Fruit fly (Drosophila melanogaster) whole organism, adult: ENCODE results near the gene CG5214.

ENCODE experiments used
- CG11617 ChIP-seq: fragments of 200-800 bp; sonication (Bioruptor generic); optimal IDR thresholded peaks from 2 replicates; lab custom pipeline; 2017; ENCODE audit warnings: mild to moderate bottlenecking, missing biosample characterization, missing genetic modification reagents, missing genetic modification characterization
- CG12768 ChIP-seq: fragments of 200-800 bp; sonication (Bioruptor generic); optimal IDR thresholded peaks from 2 replicates; lab custom pipeline; 2017; ENCODE audit warnings: missing biosample characterization, missing genetic modification characterization, mild to moderate bottlenecking, moderate library complexity, missing genetic modification reagents
- CG14711 ChIP-seq: fragments of 200-800 bp; sonication (Bioruptor generic); optimal IDR thresholded peaks from 2 replicates; lab custom pipeline; 2018; ENCODE audit warnings: missing biosample characterization, mild to moderate bottlenecking, missing genetic modification characterization, moderate library complexity
- CG1620 ChIP-seq: fragments of 200-800 bp; sonication (Bioruptor generic); optimal IDR thresholded peaks from 2 replicates; lab custom pipeline; 2016; ENCODE audit warnings: missing biosample characterization, missing genetic modification characterization
- CG33017 ChIP-seq: fragments of 200-800 bp; sonication (Bioruptor generic); optimal IDR thresholded peaks from 2 replicates; lab custom pipeline; 2018; ENCODE audit warnings: missing biosample characterization, mild to moderate bottlenecking, missing genetic modification characterization, moderate library complexity
- CG5204 ChIP-seq: fragments of 200-800 bp; sonication (Bioruptor generic); optimal IDR thresholded peaks from 2 replicates; lab custom pipeline; 2016; ENCODE audit warnings: missing biosample characterization, missing genetic modification characterization
- CG7045 ChIP-seq: fragments of 200-800 bp; sonication (Bioruptor generic); optimal IDR thresholded peaks from 2 replicates; lab custom pipeline; 2017; ENCODE audit warnings: missing biosample characterization, mild to moderate bottlenecking, missing genetic modification characterization
- CG7101 ChIP-seq: fragments of 200-800 bp; sonication (Bioruptor generic); optimal IDR thresholded peaks from 2 replicates; lab custom pipeline; 2018; ENCODE audit warnings: missing biosample characterization, mild to moderate bottlenecking, missing genetic modification characterization, moderate library complexity
- Clk ChIP-seq: fragments of 200-800 bp; sonication (Bioruptor generic); optimal IDR thresholded peaks from 2 replicates; lab custom pipeline; 2017; ENCODE audit warnings: missing biosample characterization, missing genetic modification characterization
- Crg-1 ChIP-seq: fragments of 200-800 bp; sonication (Bioruptor generic); optimal IDR thresholded peaks from 2 replicates; lab custom pipeline; 2016; ENCODE audit warnings: missing biosample characterization, missing genetic modification characterization
- Hr96 ChIP-seq: fragments of 200-800 bp; sonication (Bioruptor generic); optimal IDR thresholded peaks from 2 replicates; lab custom pipeline; 2016; ENCODE audit warnings: missing biosample characterization, missing genetic modification characterization
- Mnt ChIP-seq: fragments of 200-800 bp; sonication (Bioruptor generic); optimal IDR thresholded peaks from 2 replicates; lab custom pipeline; 2016; ENCODE audit warnings: missing biosample characterization, mild to moderate bottlenecking, missing genetic modification characterization
- bab1 ChIP-seq: fragments of 200-800 bp; sonication (Bioruptor generic); optimal IDR thresholded peaks from 3 replicates; lab custom pipeline; 2019; ENCODE audit warnings: missing biosample characterization, mild to moderate bottlenecking, missing genetic modification characterization, moderate library complexity
- cic ChIP-seq: fragments of 200-800 bp; sonication (Bioruptor generic); optimal IDR thresholded peaks from 2 replicates; lab custom pipeline; 2017; ENCODE audit warnings: missing biosample characterization, mild to moderate bottlenecking, missing genetic modification characterization, moderate library complexity
- cnc ChIP-seq, 2 experiments: fragments of >200 bp; optimal IDR thresholded peaks; 2 replicates each; lab custom pipeline; 2017
- kay ChIP-seq: fragments of 200-800 bp; sonication (Bioruptor generic); peaks from one replicate; lab custom pipeline; 2016; ENCODE audit warnings: missing biosample characterization, missing genetic modification characterization, borderline replicate concordance
- ovo ChIP-seq: fragments of 200-800 bp; sonication (Bioruptor generic); optimal IDR thresholded peaks from 2 replicates; lab custom pipeline; 2016; ENCODE audit warnings: missing biosample characterization, missing genetic modification characterization
- pad ChIP-seq: fragments of 200-800 bp; sonication (Bioruptor generic); optimal IDR thresholded peaks from 3 replicates; lab custom pipeline; 2017; ENCODE audit warnings: missing biosample characterization, missing genetic modification characterization, mild to moderate bottlenecking, moderate library complexity, missing genetic modification reagents
- tj ChIP-seq: fragments of 200-800 bp; sonication (Bioruptor generic); optimal IDR thresholded peaks from 3 replicates; lab custom pipeline; 2017; ENCODE audit warnings: missing biosample characterization, mild to moderate bottlenecking, missing genetic modification characterization, moderate library complexity
- toe ChIP-seq: fragments of 200-800 bp; sonication (Bioruptor generic); optimal IDR thresholded peaks from 2 replicates; lab custom pipeline; 2016; ENCODE audit warnings: missing biosample characterization, missing genetic modification characterization

Gene CG5214

DNA sequence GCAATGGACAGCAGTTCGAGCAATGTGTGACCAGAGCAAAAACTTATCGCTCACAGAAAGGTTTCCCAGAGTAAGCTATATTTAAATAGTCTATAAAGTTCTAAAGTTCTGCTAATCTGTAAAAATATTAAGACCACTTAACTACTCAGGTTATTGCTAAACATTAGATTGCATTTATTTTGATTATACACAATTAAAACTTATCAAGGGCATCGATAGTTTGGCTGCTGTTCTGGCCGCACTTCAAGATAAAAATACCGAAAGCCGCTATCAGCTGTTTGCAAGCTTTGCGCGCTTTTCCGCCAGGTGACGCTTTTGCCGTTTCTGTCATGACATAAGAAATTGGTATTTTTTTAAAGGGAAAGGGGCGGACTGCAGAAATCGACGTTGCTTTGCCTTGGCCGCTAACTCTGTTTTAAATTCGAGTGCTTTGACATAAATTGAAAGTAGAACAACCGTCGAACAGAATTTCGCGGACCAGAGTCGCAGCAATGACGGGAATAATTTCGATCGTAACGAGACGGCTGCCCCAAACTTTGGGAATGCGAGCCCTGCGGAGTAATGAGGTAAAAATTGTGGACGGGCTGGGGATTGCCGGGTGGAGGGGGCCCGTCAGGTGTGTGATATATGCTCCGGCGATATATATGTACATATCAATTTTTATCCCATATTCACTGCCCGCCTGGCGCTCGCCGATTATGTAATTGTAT is at the start of gene CG5214, which contains the start of gene CG17734:
CG5214 (plus strand) TSS at position 352 of the 710 bp plus-strand sequence.
CG17734 (minus strand) TSS at position 49 of the 710 bp plus-strand sequence.
- TF ChIP-seq CG1620 (peak; percentile 19), kay (GFP tag; lab: Kevin White, UChicago) (no peak), CG11617 (GFP tag; lab: Kevin White, UChicago) (peak; percentile 30), CG33017 (tag; lab: Kevin White, UChicago) (no peak), cic (GFP tag; lab: Kevin White, UChicago) (peak; percentile 32), bab1 (peak; percentile 51), Clk (no peak), Mnt (GFP tag; lab: Kevin White, UChicago) (peak; percentile 49), tj (GFP tag; lab: Kevin White, UChicago) (peak; percentile 100), cnc (optimal IDR thresholded peaks at IDR 0.05; lab: Kevin White, UChicago) (no peak), Hr96 (peak; percentile 44), toe (GFP tag; lab: Kevin White, UChicago) (peak; percentile 52), CG12768 (GFP tag; lab: Kevin White, UChicago) (no peak), ovo (GFP tag; lab: Kevin White, UChicago) (no peak), CG5204 (GFP tag; lab: Kevin White, UChicago) (no peak), pad (GFP tag; lab: Kevin White, UChicago) (no peak), Crg-1 (GFP tag; lab: Kevin White, UChicago) (no peak), CG14711 (tag; lab: Kevin White, UChicago) (no peak), CG7045 (GFP tag; lab: Kevin White, UChicago) (no peak), CG7101 (tag; lab: Kevin White, UChicago) (peak; percentile 9)

DNA sequence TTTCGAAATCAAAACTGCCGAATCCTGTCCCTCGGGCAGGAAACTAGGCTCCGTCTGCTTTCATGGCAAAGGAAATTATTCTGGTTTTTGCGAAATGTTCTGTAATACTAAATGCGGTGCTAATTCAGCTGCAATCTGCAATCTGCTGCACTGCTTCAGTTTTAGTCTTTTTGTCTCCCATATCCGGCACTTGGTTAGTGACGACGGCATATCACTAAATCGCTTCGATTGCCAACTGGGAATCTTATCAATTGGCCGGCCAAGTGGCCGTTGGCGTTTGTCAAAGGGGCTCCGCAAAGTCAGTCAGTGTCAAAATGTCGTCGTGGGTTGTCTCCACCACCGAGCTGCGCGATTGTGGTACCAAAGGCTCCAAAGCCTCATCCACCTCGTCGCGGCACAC is 48.3 kb upstream of the CG5214 start, which contains the start of gene CG18577:
CG18577 (plus strand) TSS at position 301 of the 400 bp plus-strand sequence.
- peak; percentile 80 for TF ChIP-seq cic (GFP tag; lab: Kevin White, UChicago)
- no peak for TF ChIP-seq toe (GFP tag; lab: Kevin White, UChicago)

DNA sequence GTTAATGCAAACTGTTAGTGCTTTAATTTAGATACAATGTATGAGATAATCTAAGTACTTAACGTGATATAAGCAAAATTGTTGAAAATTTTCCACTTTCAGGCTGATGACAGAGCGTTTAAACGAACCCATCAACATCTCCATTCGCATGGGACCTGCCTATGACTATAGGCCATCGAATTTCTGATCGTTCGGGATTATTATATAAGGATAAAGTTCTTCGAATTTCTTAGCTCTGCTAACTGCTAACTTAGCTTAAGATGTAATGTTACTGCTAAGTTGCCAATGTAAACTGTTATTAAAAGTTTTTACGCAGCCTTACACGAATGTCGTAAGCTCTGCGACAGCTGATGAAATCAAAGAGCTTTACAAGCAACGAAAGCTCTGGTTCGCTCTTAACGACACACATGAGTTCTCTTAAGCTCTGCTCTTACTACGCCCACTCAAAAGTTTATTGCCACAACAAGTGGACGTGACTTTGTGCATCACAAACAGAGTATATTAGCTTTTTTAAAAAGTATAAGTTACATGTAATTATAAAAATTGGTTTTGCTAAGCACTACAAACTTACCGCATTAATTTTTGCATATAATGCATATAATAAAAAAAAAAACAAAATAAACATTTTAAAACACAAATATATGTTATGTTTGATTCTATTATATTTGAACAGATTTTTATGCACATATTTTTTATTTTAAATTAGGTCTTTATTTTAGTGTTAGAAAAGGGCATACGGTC is 47.3 kb upstream of the CG5214 start:
- TF ChIP-seq Mnt (GFP tag; lab: Kevin White, UChicago), result no peak
- peak; percentile 94 for TF ChIP-seq CG5204 (GFP tag; lab: Kevin White, UChicago)
- TF ChIP-seq cnc (optimal IDR thresholded peaks at IDR 0.05; lab: Kevin White, UChicago), result no peak
- TF ChIP-seq toe (GFP tag; lab: Kevin White, UChicago), result peak; percentile 83
- TF ChIP-seq ovo (GFP tag; lab: Kevin White, UChicago), result peak; percentile 88
- TF ChIP-seq Hr96, result peak; percentile 89
- TF ChIP-seq CG1620, result peak; percentile 84
- peak; percentile 96 for TF ChIP-seq kay (GFP tag; lab: Kevin White, UChicago)
- TF ChIP-seq tj (GFP tag; lab: Kevin White, UChicago), result peak; percentile 89
- TF ChIP-seq CG11617 (GFP tag; lab: Kevin White, UChicago), result peak; percentile 98
- TF ChIP-seq cic (GFP tag; lab: Kevin White, UChicago), result peak; percentile 98
- TF ChIP-seq CG12768 (GFP tag; lab: Kevin White, UChicago), result peak; percentile 99
- peak; percentile 80 for TF ChIP-seq Crg-1 (GFP tag; lab: Kevin White, UChicago)
- TF ChIP-seq CG7101 (tag; lab: Kevin White, UChicago), result peak; percentile 98
- peak; percentile 97 for TF ChIP-seq CG33017 (tag; lab: Kevin White, UChicago)
- peak; percentile 98 for TF ChIP-seq Clk
- peak; percentile 96 for TF ChIP-seq CG14711 (tag; lab: Kevin White, UChicago)
- TF ChIP-seq bab1, result peak; percentile 95
- peak; percentile 100 for TF ChIP-seq CG7045 (GFP tag; lab: Kevin White, UChicago)
- TF ChIP-seq pad (GFP tag; lab: Kevin White, UChicago), result peak; percentile 93

DNA sequence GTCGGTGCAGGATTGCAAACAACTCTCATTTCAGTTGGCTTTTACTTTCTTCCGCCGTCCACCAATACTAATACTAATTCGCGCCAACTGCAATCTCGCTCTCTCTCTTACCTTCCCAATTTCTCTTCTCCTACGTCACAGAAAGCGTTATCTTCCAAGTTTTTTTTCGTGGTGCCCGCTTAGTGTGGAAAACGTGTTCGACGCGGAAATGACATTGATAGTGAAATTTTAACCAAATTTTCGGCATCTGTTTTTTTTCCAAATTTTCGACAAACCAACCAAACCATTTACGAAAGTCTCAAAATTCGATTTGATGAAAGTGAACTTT is 46.7 kb upstream of the CG5214 start, which contains the start of gene cu:
cu (plus strand) TSS at position 204 of the 328 bp plus-strand sequence.
- no peak for TF ChIP-seq CG12768 (GFP tag; lab: Kevin White, UChicago)
- TF ChIP-seq Mnt (GFP tag; lab: Kevin White, UChicago), result peak; percentile 83

DNA sequence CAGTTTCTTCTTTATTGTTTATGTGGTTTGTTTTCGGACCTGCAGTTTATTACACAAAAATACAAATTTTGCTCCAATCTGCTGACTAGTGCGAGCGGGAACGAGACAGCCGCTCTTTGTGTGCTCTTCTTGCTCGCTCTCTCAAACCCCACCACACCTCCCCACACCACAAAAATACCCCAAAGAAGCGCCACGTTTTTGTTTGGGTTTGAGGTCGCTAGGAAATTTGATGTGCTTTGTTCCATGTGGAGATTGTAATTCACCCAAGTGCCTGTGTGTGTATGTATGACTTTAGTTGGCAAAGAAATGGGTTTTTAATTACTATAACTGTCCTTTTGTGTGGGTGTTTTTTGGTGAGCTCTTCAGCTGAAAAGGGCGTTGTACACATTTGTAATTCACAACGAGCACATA is 46.0 kb upstream of the CG5214 start:
- no peak for TF ChIP-seq CG7101 (tag; lab: Kevin White, UChicago)
- TF ChIP-seq bab1, result peak; percentile 55
- peak; percentile 92 for TF ChIP-seq cic (GFP tag; lab: Kevin White, UChicago)
- peak; percentile 95 for TF ChIP-seq Mnt (GFP tag; lab: Kevin White, UChicago)
- TF ChIP-seq tj (GFP tag; lab: Kevin White, UChicago), result peak; percentile 81
- TF ChIP-seq pad (GFP tag; lab: Kevin White, UChicago), result peak; percentile 50
- TF ChIP-seq kay (GFP tag; lab: Kevin White, UChicago), result peak; percentile 68
- TF ChIP-seq ovo (GFP tag; lab: Kevin White, UChicago), result no peak
- peak; percentile 9 for TF ChIP-seq CG7045 (GFP tag; lab: Kevin White, UChicago)
- TF ChIP-seq CG1620, result no peak
